Worm (Caenorhabditis elegans) whole organism, L4 larva: ENCODE results near the gene csa-1.

Experiments used
- F37D6.2 ChIP-seq: sonication (generic microtip); optimal IDR thresholded peaks from 2 replicates; lab custom pipeline; 2016; ENCODE audit warnings: mild to moderate bottlenecking, missing genetic modification characterization, missing compliant biosample characterization
- F49E8.2 ChIP-seq: sonication (generic microtip); optimal IDR thresholded peaks from 2 replicates; lab custom pipeline; 2016; ENCODE audit warnings: missing compliant biosample characterization, mild to moderate bottlenecking, missing genetic modification characterization, borderline replicate concordance
- R02D3.7 ChIP-seq: fragments of 150-350 bp; sonication (generic microtip); optimal IDR thresholded peaks from 3 replicates; lab custom pipeline; 2014; ENCODE audit warnings: missing biosample characterization, missing genetic modification characterization
- Y48G9A.11 ChIP-seq: fragments of 200-800 bp; sonication (Bioruptor generic); IDR thresholded peaks from 2 replicates; pipeline ENCODE4 v1.3.6; 2022; ENCODE audit warnings: missing genetic modification reagents, missing genetic modification characterization, missing compliant biosample characterization
- ZK337.2 ChIP-seq: fragments of 200-800 bp; sonication (Bioruptor generic); IDR thresholded peaks from 2 replicates; pipeline ENCODE4 v1.3.6; 2022; ENCODE audit warnings: missing genetic modification reagents, missing genetic modification characterization, missing compliant biosample characterization
- ZK546.5 ChIP-seq, 2 experiments: sonication (generic microtip); optimal IDR thresholded peaks; 2 replicates each; lab custom pipeline; 2017; ENCODE audit warnings: missing biosample characterization in 2 of 2, missing genetic modification characterization in 2 of 2
- aha-1 ChIP-seq: fragments of 150-350 bp; peaks from one replicate; lab custom pipeline; 2014; ENCODE audit warnings: missing biosample characterization, missing genetic modification characterization
- aly-2 ChIP-seq: sonication (generic microtip); optimal IDR thresholded peaks from 2 replicates; lab custom pipeline; 2018; ENCODE audit warnings: missing biosample characterization, missing genetic modification characterization
- ama-1 ChIP-seq: fragments of 150-350 bp; optimal IDR thresholded peaks from 2 replicates; lab custom pipeline; 2014; ENCODE audit warnings: inconsistent platforms, mixed read lengths
- arid-1 ChIP-seq: fragments of 200-800 bp; sonication (Bioruptor generic); conservative IDR thresholded peaks from 2 replicates; pipeline ENCODE4 v1.3.6; 2022; ENCODE audit warnings: missing genetic modification reagents, missing genetic modification characterization, missing compliant biosample characterization
- ceh-20 ChIP-seq: fragments of 200-800 bp; sonication (Bioruptor generic); IDR thresholded peaks from 2 replicates; pipeline ENCODE4 v1.3.6; 2022; ENCODE audit warnings: missing genetic modification reagents, missing genetic modification characterization, missing compliant biosample characterization
- ceh-28 ChIP-seq: fragments of 150-350 bp; optimal IDR thresholded peaks from 2 replicates; lab custom pipeline; 2014; ENCODE audit warnings: missing biosample characterization, missing genetic modification reagents, missing genetic modification characterization
- ces-1 ChIP-seq: fragments of 150-350 bp; sonication (generic microtip); optimal IDR thresholded peaks from 4 replicates; lab custom pipeline; 2014; ENCODE audit warnings: missing biosample characterization, missing genetic modification reagents, missing genetic modification characterization
- cey-2 ChIP-seq: sonication (generic microtip); optimal IDR thresholded peaks from 3 replicates; lab custom pipeline; 2017; ENCODE audit warnings: missing genetic modification characterization, mild to moderate bottlenecking, missing compliant biosample characterization, antibody characterized with exemption, borderline replicate concordance; ENCODE audit not compliant: insufficient read depth
- daf-16 ChIP-seq, 3 experiments: sonication (generic microtip); optimal IDR thresholded peaks; 2 replicates each; lab custom pipeline; 2016 to 2017; ENCODE audit warnings: missing genetic modification characterization in 3 of 3, missing genetic modification reagents in 3 of 3, mild to moderate bottlenecking in 2 of 3, missing compliant biosample characterization in 2 of 3, missing biosample characterization in 1 of 3, moderate library complexity in 1 of 3
- daf-8 ChIP-seq: fragments of 200-800 bp; sonication (Bioruptor generic); IDR thresholded peaks from 2 replicates; pipeline ENCODE4 v1.3.6; 2022; ENCODE audit warnings: missing genetic modification characterization, missing compliant biosample characterization
- dmd-6 ChIP-seq: fragments of 200-800 bp; sonication (Bioruptor generic); IDR thresholded peaks from 2 replicates; pipeline ENCODE4 v1.3.6; 2022; ENCODE audit warnings: missing genetic modification reagents, missing genetic modification characterization, missing compliant biosample characterization
- dmd-8 ChIP-seq: fragments of 200-800 bp; sonication (Bioruptor generic); IDR thresholded peaks from 2 replicates; pipeline ENCODE4 v1.3.6; 2022; ENCODE audit warnings: missing genetic modification characterization, missing compliant biosample characterization
- dpl-1 ChIP-seq: fragments of 150-350 bp; optimal IDR thresholded peaks from 2 replicates; lab custom pipeline; 2014; ENCODE audit warnings: missing biosample characterization, missing genetic modification reagents, missing genetic modification characterization
- egl-43 ChIP-seq: fragments of 200-800 bp; sonication (Bioruptor generic); IDR thresholded peaks from 2 replicates; pipeline ENCODE4 v1.3.6; 2022; ENCODE audit warnings: missing genetic modification reagents, missing genetic modification characterization, missing compliant biosample characterization
- gei-8 ChIP-seq: fragments of 200-800 bp; sonication (Bioruptor generic); optimal IDR thresholded peaks from 2 replicates; lab custom pipeline; 2018; ENCODE audit warnings: mild to moderate bottlenecking, missing genetic modification characterization, missing compliant biosample characterization
- hlh-11 ChIP-seq: fragments of 200-800 bp; sonication (Bioruptor generic); optimal IDR thresholded peaks from 2 replicates; lab custom pipeline; 2018; ENCODE audit warnings: mild to moderate bottlenecking, missing genetic modification characterization, missing compliant biosample characterization
- lin-1 ChIP-seq: fragments of 200-800 bp; sonication (Bioruptor generic); IDR thresholded peaks from 2 replicates; pipeline ENCODE4 v1.3.6; 2022; ENCODE audit warnings: missing genetic modification reagents, missing genetic modification characterization, missing compliant biosample characterization
- lin-15B ChIP-seq: fragments of 150-350 bp; sonication (generic microtip); optimal IDR thresholded peaks from 3 replicates; lab custom pipeline; 2014; ENCODE audit warnings: missing biosample characterization, missing genetic modification characterization
- lin-29 ChIP-seq: fragments of 200-800 bp; sonication (Bioruptor generic); IDR thresholded peaks from 2 replicates; pipeline ENCODE4 v1.3.6; 2022; ENCODE audit warnings: missing genetic modification reagents, missing genetic modification characterization, missing compliant biosample characterization
- mdl-1 ChIP-seq, 2 experiments: fragments of 150-350 bp in 1 of 2; sonication (generic microtip) in 1 of 2; optimal IDR thresholded peaks; 2 replicates each; lab custom pipeline; 2014 to 2017; ENCODE audit warnings: missing biosample characterization in 2 of 2, missing genetic modification characterization in 2 of 2
- mep-1 ChIP-seq: fragments of 150-350 bp; sonication (generic microtip); optimal IDR thresholded peaks from 3 replicates; lab custom pipeline; 2014; ENCODE audit warnings: missing biosample characterization, missing genetic modification characterization
- mxl-2 ChIP-seq: fragments of 200-800 bp; sonication (Bioruptor generic); conservative IDR thresholded peaks from 2 replicates; pipeline ENCODE4 v1.3.6; 2022; ENCODE audit warnings: missing genetic modification reagents, missing genetic modification characterization, missing compliant biosample characterization
- mxl-3 ChIP-seq: fragments of 200-800 bp; sonication (Bioruptor generic); optimal IDR thresholded peaks from 2 replicates; lab custom pipeline; 2018; ENCODE audit warnings: mild to moderate bottlenecking, missing genetic modification characterization, missing compliant biosample characterization
- nhr-10 ChIP-seq: fragments of 150-350 bp; optimal IDR thresholded peaks from 2 replicates; lab custom pipeline; 2014; ENCODE audit warnings: missing biosample characterization, missing genetic modification characterization
- nhr-102 ChIP-seq: sonication (generic microtip); optimal IDR thresholded peaks from 2 replicates; lab custom pipeline; 2016; ENCODE audit warnings: mild to moderate bottlenecking, missing genetic modification characterization, moderate library complexity, missing compliant biosample characterization
- nhr-111 ChIP-seq: fragments of 200-800 bp; sonication (Bioruptor generic); optimal IDR thresholded peaks from 2 replicates; lab custom pipeline; 2018; ENCODE audit warnings: mild to moderate bottlenecking, missing genetic modification characterization, missing compliant biosample characterization
- nhr-28 ChIP-seq: fragments of 150-350 bp; optimal IDR thresholded peaks from 2 replicates; lab custom pipeline; 2014; ENCODE audit warnings: missing biosample characterization, missing genetic modification characterization
- nhr-41 ChIP-seq: fragments of 200-800 bp; sonication (Bioruptor generic); IDR thresholded peaks from 2 replicates; pipeline ENCODE4 v1.3.6; 2022; ENCODE audit warnings: missing genetic modification reagents, missing genetic modification characterization, missing compliant biosample characterization
- nhr-42 ChIP-seq: fragments of 200-800 bp; sonication (Bioruptor generic); IDR thresholded peaks from 2 replicates; pipeline ENCODE4 v1.3.6; 2022; ENCODE audit warnings: missing genetic modification characterization, missing compliant biosample characterization
- nhr-48 ChIP-seq: sonication (generic microtip); optimal IDR thresholded peaks from 2 replicates; lab custom pipeline; 2016; ENCODE audit warnings: mild to moderate bottlenecking, missing genetic modification characterization, missing compliant biosample characterization
- nhr-77 ChIP-seq: fragments of 150-350 bp; optimal IDR thresholded peaks from 2 replicates; lab custom pipeline; 2014; ENCODE audit warnings: missing biosample characterization, missing genetic modification characterization
- pqm-1 ChIP-seq: sonication (generic microtip); optimal IDR thresholded peaks from 2 replicates; lab custom pipeline; 2017; ENCODE audit warnings: missing biosample characterization, missing genetic modification characterization
- sdz-12 ChIP-seq: fragments of 200-800 bp; sonication (Bioruptor generic); optimal IDR thresholded peaks from 2 replicates; lab custom pipeline; 2018; ENCODE audit warnings: mild to moderate bottlenecking, missing genetic modification characterization, missing compliant biosample characterization
- snpc-4 ChIP-seq: fragments of 150-350 bp; optimal IDR thresholded peaks from 2 replicates; lab custom pipeline; 2014; ENCODE audit warnings: missing biosample characterization, missing genetic modification characterization
- spr-3 ChIP-seq: fragments of 200-800 bp; sonication (Bioruptor generic); optimal IDR thresholded peaks from 2 replicates; lab custom pipeline; 2018; ENCODE audit warnings: mild to moderate bottlenecking, missing genetic modification characterization, missing compliant biosample characterization
- tag-97 ChIP-seq: fragments of 200-800 bp; sonication (Bioruptor generic); IDR thresholded peaks from 2 replicates; pipeline ENCODE4 v1.3.6; 2022; ENCODE audit warnings: missing genetic modification characterization, missing compliant biosample characterization
- tra-1 ChIP-seq: fragments of 200-800 bp; sonication (Bioruptor generic); IDR thresholded peaks from 2 replicates; pipeline ENCODE4 v1.3.6; 2022; ENCODE audit warnings: missing genetic modification reagents, missing genetic modification characterization, missing compliant biosample characterization
- unc-130 ChIP-seq: sonication (generic microtip); optimal IDR thresholded peaks from 2 replicates; lab custom pipeline; 2016; ENCODE audit warnings: missing genetic modification reagents, missing genetic modification characterization, missing compliant biosample characterization
- unc-62 ChIP-seq, 3 experiments: fragments of 150-350 bp in 1 of 3; sonication (generic microtip); optimal IDR thresholded peaks in 2 of 3; peaks in 1 of 3; 1 replicate in 1 of 3; 2 replicates in 2 of 3; lab custom pipeline; 2014 to 2017; ENCODE audit warnings: missing biosample characterization in 3 of 3, missing genetic modification characterization in 3 of 3, missing genetic modification reagents in 3 of 3, missing genotype in 1 of 3
- zip-11 ChIP-seq: fragments of 200-800 bp; sonication (Bioruptor generic); IDR thresholded peaks from 2 replicates; pipeline ENCODE4 v1.3.6; 2022; ENCODE audit warnings: missing genetic modification characterization, missing compliant biosample characterization

The csa-1 gene

DNA sequence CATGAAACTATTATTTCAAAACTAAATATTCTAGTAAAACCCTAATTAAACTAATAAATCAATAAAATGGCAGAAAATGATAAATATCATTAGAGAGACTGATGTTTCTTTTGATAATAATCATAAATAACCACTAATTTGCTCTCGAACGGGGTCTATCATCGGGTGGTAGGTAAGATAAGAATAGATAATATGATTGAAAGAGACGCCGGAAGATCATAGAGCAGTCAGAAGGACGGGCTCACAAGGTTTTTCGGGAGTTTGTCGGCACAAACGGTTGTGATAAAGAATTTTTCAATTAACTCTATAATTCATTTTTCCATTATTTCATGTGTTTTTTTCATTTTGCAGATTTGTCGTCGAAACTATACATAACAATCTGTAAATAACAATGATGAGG lies 18.5 kb downstream of the csa-1 start (continued):
- TF ChIP-seq ceh-28 (tag; lab: Kevin White, UChicago) (no peak), lin-15B (no peak), snpc-4 (no peak), gei-8 (GFP tag; lab: Kevin White, UChicago) (no peak), F37D6.2 (tag; lab: Kevin White, UChicago) (no peak), nhr-28 (tag; lab: Kevin White, UChicago) (peak; percentile 86), egl-43 (no peak), lin-1 (peak; percentile 83), dpl-1 (GFP tag; lab: Kevin White, UChicago) (no peak)

DNA sequence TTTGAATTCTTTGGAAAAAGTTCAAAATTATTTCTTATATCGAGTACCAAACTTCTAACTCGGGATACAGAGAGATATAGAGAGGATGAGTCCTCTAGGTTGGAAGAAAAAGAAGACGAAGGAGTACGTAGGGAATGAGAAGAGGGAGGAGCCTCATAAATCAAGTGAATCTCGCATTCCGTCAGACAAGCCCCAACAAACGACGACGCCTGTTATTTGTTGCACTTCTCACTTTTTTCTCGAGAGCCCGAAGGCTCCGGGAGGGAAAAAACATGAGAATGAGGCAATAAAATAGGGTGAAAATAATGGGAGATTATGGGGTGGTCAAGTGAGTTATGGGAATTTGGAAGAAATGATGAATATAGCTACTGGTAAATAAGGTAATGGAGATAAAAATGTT lies 19.8 kb downstream of the csa-1 start:
- TF ChIP-seq unc-62 (GFP tag; optimal IDR thresholded peaks at IDR 0.05 in 1 of 2; lab: Kevin White, UChicago) (peak in 1 of 2 experiments; percentile 2), unc-62 (tag; optimal IDR thresholded peaks at IDR 0.05; lab: Kevin White, UChicago) (no peak), nhr-41 (no peak)

ce11 chrII:9295678-9296077 lies 23.8 kb downstream of the csa-1 start, which contains the start of gene C01G6.9:
Gene C01G6.9, minus strand, starts transcription at chrII:9295818.
- no peak for TF ChIP-seq ZK337.2 (GFP tag; lab: Robert Waterston, UW)
- TF ChIP-seq tag-97, result no peak
- TF ChIP-seq cey-2 (tag; lab: Kevin White, UChicago), result no peak
- TF ChIP-seq mxl-2 (GFP tag; lab: Robert Waterston, UW), result no peak
- TF ChIP-seq sdz-12 (GFP tag; lab: Kevin White, UChicago), result no peak
- no peak for TF ChIP-seq ces-1 (GFP tag; lab: Kevin White, UChicago)
- no peak for TF ChIP-seq ceh-20 (GFP tag; lab: Robert Waterston, UW)
- TF ChIP-seq R02D3.7 (tag; lab: Kevin White, UChicago), result no peak
- no peak for TF ChIP-seq nhr-111 (GFP tag; lab: Kevin White, UChicago)
- no peak for TF ChIP-seq aly-2 (tag; lab: Kevin White, UChicago)
- TF ChIP-seq, all 104 proteins: peak for 0

ce11 chrII:9291632-9292031 lies 27.9 kb downstream of the csa-1 start, which contains the start of gene acs-7:
Gene acs-7, plus strand, starts transcription at chrII:9292017.
- TF ChIP-seq mxl-3 (peak; percentile 59), nhr-10 (tag; lab: Kevin White, UChicago) (peak; percentile 2), snpc-4 (no peak), ZK546.5 (tag; optimal IDR thresholded peaks at IDR 0.05; lab: Kevin White, UChicago) (no peak), spr-3 (no peak), mdl-1 (tag; optimal IDR thresholded peaks at IDR 0.05; lab: Kevin White, UChicago) (peak in 1 of 2 experiments; percentile 74), daf-16 (GFP tag; optimal IDR thresholded peaks at IDR 0.05; lab: Kevin White, UChicago) (no peak), daf-16 (tag; optimal IDR thresholded peaks at IDR 0.05; lab: Kevin White, UChicago) (peak; percentile 95), Y48G9A.11 (no peak), nhr-77 (tag; lab: Kevin White, UChicago) (peak; percentile 89), aha-1 (tag; lab: Kevin White, UChicago) (no peak), dmd-6 (GFP tag; lab: Robert Waterston, UW) (peak; percentile 87), unc-130 (GFP tag; lab: Kevin White, UChicago) (no peak), pqm-1 (tag; lab: Kevin White, UChicago) (peak; percentile 90), R02D3.7 (tag; lab: Kevin White, UChicago) (no peak), mep-1 (tag; lab: Kevin White, UChicago) (peak; percentile 60), tra-1 (GFP tag; lab: Robert Waterston, UW) (0 out of 2 replicates have a peak, but pooled peaks have one; percentile 15), nhr-42 (GFP tag; lab: Robert Waterston, UW) (no peak), nhr-102 (tag; lab: Kevin White, UChicago) (peak; percentile 32), hlh-11 (tag; lab: Kevin White, UChicago) (peak; percentile 88), ama-1 (no peak), zip-11 (GFP tag; lab: Robert Waterston, UW) (no peak), F49E8.2 (tag; lab: Kevin White, UChicago) (no peak), daf-8 (no peak), nhr-48 (tag; lab: Kevin White, UChicago) (peak; percentile 31), dmd-8 (GFP tag; lab: Robert Waterston, UW) (no peak), lin-29 (GFP tag; lab: Robert Waterston, UW) (no peak), arid-1 (GFP tag; lab: Robert Waterston, UW) (no peak)
